Worm (Caenorhabditis elegans): Measurements from ENCODE around the gene ZC412.5.

- no peak for TF ChIP-seq fkh-10 (GFP tag; optimal IDR thresholded peaks at IDR 0.05)
- TF ChIP-seq nhr-11 (tag; optimal IDR thresholded peaks at IDR 0.05), result no peak
- TF ChIP-seq nhr-12 (tag; optimal IDR thresholded peaks at IDR 0.05), result no peak
- no peak for TF ChIP-seq unc-39 (tag; optimal IDR thresholded peaks at IDR 0.05)
- no peak for TF ChIP-seq lin-15B (tag; optimal IDR thresholded peaks at IDR 0.05)
- no peak for TF ChIP-seq elt-1 (tag; optimal IDR thresholded peaks at IDR 0.05)
- no peak for TF ChIP-seq elt-3 (tag; optimal IDR thresholded peaks at IDR 0.05)
- TF ChIP-seq jun-1 (tag; optimal IDR thresholded peaks at IDR 0.05), result no peak
- no peak for TF ChIP-seq unc-62 (GFP tag; optimal IDR thresholded peaks at IDR 0.05)
- no peak for TF ChIP-seq nhr-28 (tag; optimal IDR thresholded peaks at IDR 0.05)
- no peak for TF ChIP-seq skn-1 (tag; optimal IDR thresholded peaks at IDR 0.05)
- no peak for TF ChIP-seq egl-27 (tag; optimal IDR thresholded peaks at IDR 0.05)
- TF ChIP-seq zag-1 (tag; optimal IDR thresholded peaks at IDR 0.05), result no peak
- no peak for TF ChIP-seq pha-4 (tag; optimal IDR thresholded peaks at IDR 0.05)
These were observed 42.1 kb downstream of the ZC412.5 start for ce11 chrV:14833219-14833618.

Measured in whole organism, L3 larva.